Fruit fly (Drosophila melanogaster) whole organism, pupa: ENCODE results near the gene ND-51.
A peak's percentile ranks its signal among the peaks of the same experiment; 100 is the strongest.

Source experiments
- CG10348 ChIP-seq: fragments of 200-800 bp; sonication (Bioruptor generic); IDR thresholded peaks from 2 replicates; pipeline ENCODE4 v1.3.6; 2022; ENCODE audit warnings: missing biosample characterization, missing genetic modification characterization
- CG12605 ChIP-seq: fragments of 200-800 bp; sonication (Bioruptor generic); IDR thresholded peaks from 2 replicates; pipeline ENCODE4 v1.3.6; 2022; ENCODE audit warnings: missing biosample characterization, missing genetic modification characterization
- CG13204 ChIP-seq: fragments of 200-800 bp; sonication (Bioruptor generic); optimal IDR thresholded peaks from 2 replicates; lab custom pipeline; 2018; ENCODE audit warnings: missing biosample characterization, mild to moderate bottlenecking, missing genetic modification characterization, moderate library complexity
- CG14655 ChIP-seq: fragments of 200-800 bp; sonication (Bioruptor generic); optimal IDR thresholded peaks from 3 replicates; lab custom pipeline; 2017; ENCODE audit warnings: mild to moderate bottlenecking, missing biosample characterization, missing genetic modification reagents, missing genetic modification characterization
- CG15710 ChIP-seq: fragments of 200-800 bp; sonication (Bioruptor generic); optimal IDR thresholded peaks from 2 replicates; lab custom pipeline; 2018; ENCODE audit warnings: missing biosample characterization, mild to moderate bottlenecking, missing genetic modification characterization, moderate library complexity
- CG17806 ChIP-seq: fragments of 200-800 bp; sonication (Bioruptor generic); optimal IDR thresholded peaks from 2 replicates; lab custom pipeline; 2018; ENCODE audit warnings: missing biosample characterization, mild to moderate bottlenecking, missing genetic modification characterization, moderate library complexity
- CG32121 ChIP-seq: fragments of 200-800 bp; sonication (Bioruptor generic); IDR thresholded peaks from 2 replicates; pipeline ENCODE4 v1.3.6; 2022; ENCODE audit warnings: missing biosample characterization, missing genetic modification characterization
- CG34367 ChIP-seq: fragments of 200-800 bp; sonication (Bioruptor generic); optimal IDR thresholded peaks from 2 replicates; lab custom pipeline; 2018; ENCODE audit warnings: missing biosample characterization, mild to moderate bottlenecking, missing genetic modification characterization
- CG4496 ChIP-seq: fragments of 200-800 bp; sonication (Bioruptor generic); IDR thresholded peaks from 3 replicates; pipeline ENCODE4 v1.3.6; 2022; ENCODE audit warnings: missing biosample characterization, missing genetic modification characterization
- CG8159 ChIP-seq: fragments of 200-800 bp; sonication (Bioruptor generic); optimal IDR thresholded peaks from 3 replicates; lab custom pipeline; 2018; ENCODE audit warnings: missing biosample characterization, mild to moderate bottlenecking, missing genetic modification characterization, moderate library complexity
- CG8301 ChIP-seq: fragments of 200-800 bp; sonication (Bioruptor generic); optimal IDR thresholded peaks from 2 replicates; lab custom pipeline; 2018; ENCODE audit warnings: missing biosample characterization, mild to moderate bottlenecking, missing genetic modification characterization
- CG9948 ChIP-seq: fragments of 200-800 bp; sonication (Bioruptor generic); optimal IDR thresholded peaks from 2 replicates; lab custom pipeline; 2018; ENCODE audit warnings: missing biosample characterization, mild to moderate bottlenecking, missing genetic modification characterization, moderate library complexity
- D1 ChIP-seq: fragments of 200-800 bp; sonication (Bioruptor generic); optimal IDR thresholded peaks from 2 replicates; lab custom pipeline; 2018; ENCODE audit warnings: missing biosample characterization, mild to moderate bottlenecking, missing genetic modification characterization, moderate library complexity
- EcR ChIP-seq: fragments of 200-800 bp; sonication (Bioruptor generic); optimal IDR thresholded peaks from 3 replicates; lab custom pipeline; 2019; ENCODE audit warnings: missing biosample characterization, missing genetic modification characterization, mild to moderate bottlenecking, moderate library complexity, missing genetic modification reagents
- Ets98B ChIP-seq: fragments of 200-800 bp; sonication (Bioruptor generic); IDR thresholded peaks from 2 replicates; pipeline ENCODE4 v1.3.6; 2022; ENCODE audit warnings: missing biosample characterization, missing genetic modification characterization
- Pif1A ChIP-seq: fragments of 200-800 bp; sonication (Bioruptor generic); optimal IDR thresholded peaks from 3 replicates; lab custom pipeline; 2016; ENCODE audit warnings: missing biosample characterization, missing genetic modification characterization
- Pif1B ChIP-seq: fragments of 200-800 bp; sonication (Bioruptor generic); optimal IDR thresholded peaks from 3 replicates; lab custom pipeline; 2016; ENCODE audit warnings: missing biosample characterization, missing genetic modification characterization
- Snoo ChIP-seq: fragments of 200-800 bp; sonication (Bioruptor generic); optimal IDR thresholded peaks from 3 replicates; lab custom pipeline; 2017; ENCODE audit warnings: missing biosample characterization, mild to moderate bottlenecking, missing genetic modification characterization, inconsistent platforms
- fd96Ca ChIP-seq: fragments of 200-800 bp; sonication (Bioruptor generic); IDR thresholded peaks from 3 replicates; pipeline ENCODE4 v1.3.6; 2022; ENCODE audit warnings: missing biosample characterization, missing genetic modification characterization
- gl ChIP-seq: fragments of 200-800 bp; sonication (Bioruptor generic); optimal IDR thresholded peaks from 2 replicates; lab custom pipeline; 2018; ENCODE audit warnings: missing biosample characterization, mild to moderate bottlenecking, missing genetic modification characterization
- rn ChIP-seq: fragments of 200-800 bp; sonication (Bioruptor generic); IDR thresholded peaks from 2 replicates; pipeline ENCODE4 v1.3.6; 2022; ENCODE audit warnings: missing biosample characterization, missing genetic modification characterization

ND-51 gene

dm6 chr2L:6084694-6085093 is 22.1 kb upstream of the ND-51 start:
- TF ChIP-seq CG34367 (tag; lab: Kevin White, UChicago) (no peak), CG14655 (GFP tag; lab: Kevin White, UChicago) (no peak), CG12605 (GFP tag; lab: Robert Waterston, UW) (no peak), D1 (tag; lab: Kevin White, UChicago) (no peak), CG13204 (GFP tag; lab: Kevin White, UChicago) (no peak), Snoo (tag; lab: Kevin White, UChicago) (no peak), Pif1B (GFP tag; lab: Kevin White, UChicago) (no peak), CG9948 (tag; lab: Kevin White, UChicago) (no peak), CG4496 (no peak)

- TF ChIP-seq CG10348 (GFP tag; lab: Robert Waterston, UW) (no peak), D1 (tag; lab: Kevin White, UChicago) (no peak), CG15710 (tag; lab: Kevin White, UChicago) (no peak), Pif1A (GFP tag; lab: Kevin White, UChicago) (no peak), fd96Ca (GFP tag; lab: Robert Waterston, UW) (no peak), CG4496 (no peak), Ets98B (GFP tag; lab: Robert Waterston, UW) (no peak; the same call in 1 of the 2 replicates), CG32121 (no peak), gl (tag; lab: Kevin White, UChicago) (no peak), Snoo (tag; lab: Kevin White, UChicago) (no peak), rn (GFP tag; lab: Robert Waterston, UW) (no peak), CG34367 (tag; lab: Kevin White, UChicago) (no peak), CG12605 (GFP tag; lab: Robert Waterston, UW) (no peak), EcR (no peak), CG17806 (no peak)
These were observed 20.5 kb upstream of the ND-51 start for dm6 chr2L:6082936-6083627.

- TF ChIP-seq CG32121: no peak
These were observed 19.6 kb upstream of the ND-51 start, which contains the start of gene Kr-h1 for dm6 chr2L:6082157-6082645. TSS of gene Kr-h1 (plus strand) at chr2L:6082603.

DNA sequence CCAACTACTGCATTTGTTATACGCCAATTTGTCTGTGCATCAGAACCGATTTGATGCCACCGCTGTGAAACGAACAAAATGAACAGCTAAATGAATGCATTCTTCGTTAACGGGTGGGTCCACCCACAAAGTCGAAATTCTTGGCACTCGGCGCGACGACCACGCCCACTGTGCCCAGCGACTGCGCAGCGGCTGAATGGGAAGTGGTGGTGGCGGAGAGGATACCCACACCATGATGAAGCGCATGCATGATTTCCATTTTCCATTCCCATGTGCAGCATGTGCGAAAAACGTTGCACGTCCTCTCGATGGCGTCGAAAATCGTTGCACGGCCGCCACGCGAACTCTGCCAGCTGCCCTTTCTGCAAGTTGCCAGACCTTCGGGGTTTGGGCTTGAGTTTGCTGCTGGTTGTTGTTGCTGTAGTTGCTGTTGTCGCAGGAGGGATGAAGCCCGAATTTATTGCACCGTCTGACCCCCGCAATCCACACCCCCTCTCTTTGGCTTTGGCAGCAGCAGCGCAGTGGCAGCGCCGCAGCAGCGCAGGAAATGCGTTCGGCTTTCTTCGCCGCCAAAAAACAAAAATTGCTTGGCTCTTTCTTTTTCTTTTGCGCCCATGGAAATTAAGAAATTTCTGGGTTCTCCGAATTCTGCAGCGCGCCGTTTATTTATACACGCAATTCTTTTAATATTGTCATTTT is 18.7 kb upstream of the ND-51 start:
- no peak for TF ChIP-seq CG9948 (tag; lab: Kevin White, UChicago)
- no peak for TF ChIP-seq D1 (tag; lab: Kevin White, UChicago)
- no peak for TF ChIP-seq CG13204 (GFP tag; lab: Kevin White, UChicago)
- no peak for TF ChIP-seq Pif1A (GFP tag; lab: Kevin White, UChicago)
- TF ChIP-seq fd96Ca (GFP tag; lab: Robert Waterston, UW): no peak
- no peak for TF ChIP-seq CG14655 (GFP tag; lab: Kevin White, UChicago)
- TF ChIP-seq Snoo (tag; lab: Kevin White, UChicago): peak; percentile 30
- TF ChIP-seq CG8159 (tag; lab: Kevin White, UChicago): no peak
- TF ChIP-seq gl (tag; lab: Kevin White, UChicago): no peak
- TF ChIP-seq rn (GFP tag; lab: Robert Waterston, UW): no peak
- no peak for TF ChIP-seq CG34367 (tag; lab: Kevin White, UChicago)
- TF ChIP-seq CG17806: no peak
- no peak for TF ChIP-seq CG15710 (tag; lab: Kevin White, UChicago)
- TF ChIP-seq EcR: peak; percentile 60
- TF ChIP-seq Pif1B (GFP tag; lab: Kevin White, UChicago): no peak
- TF ChIP-seq Ets98B (GFP tag; lab: Robert Waterston, UW): no peak
- no peak for TF ChIP-seq CG10348 (GFP tag; lab: Robert Waterston, UW)
- TF ChIP-seq CG12605 (GFP tag; lab: Robert Waterston, UW): no peak
- no peak for TF ChIP-seq CG8301
- peak; percentile 42; the same call in 1 of the 3 replicates for TF ChIP-seq CG4496
- TF ChIP-seq CG32121: no peak

DNA sequence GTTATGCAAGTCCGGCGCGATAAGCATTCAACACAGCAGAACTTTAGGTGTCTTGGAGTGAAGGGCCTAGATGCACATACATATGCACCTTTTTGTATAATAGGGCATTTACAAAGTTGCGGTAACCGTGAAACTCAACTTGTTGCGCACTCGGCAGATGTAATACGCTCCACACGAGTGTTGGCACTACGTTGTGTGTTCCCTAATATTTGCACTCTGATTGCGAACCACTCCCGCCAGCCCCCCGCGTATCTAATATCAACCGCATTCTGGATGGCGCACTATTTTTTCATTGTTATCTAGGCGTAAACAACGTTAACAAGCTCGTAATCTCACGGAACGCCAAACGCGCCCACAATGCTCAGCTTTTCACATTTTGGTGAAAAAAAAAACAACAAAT is 17.8 kb upstream of the ND-51 start:
- TF ChIP-seq fd96Ca (GFP tag; lab: Robert Waterston, UW) (0 out of 3 replicates have a peak, but pooled peaks have one; percentile 23), rn (GFP tag; lab: Robert Waterston, UW) (no peak), CG4496 (0 out of 3 replicates have a peak, but pooled peaks have one; percentile 38), EcR (no peak)

DNA sequence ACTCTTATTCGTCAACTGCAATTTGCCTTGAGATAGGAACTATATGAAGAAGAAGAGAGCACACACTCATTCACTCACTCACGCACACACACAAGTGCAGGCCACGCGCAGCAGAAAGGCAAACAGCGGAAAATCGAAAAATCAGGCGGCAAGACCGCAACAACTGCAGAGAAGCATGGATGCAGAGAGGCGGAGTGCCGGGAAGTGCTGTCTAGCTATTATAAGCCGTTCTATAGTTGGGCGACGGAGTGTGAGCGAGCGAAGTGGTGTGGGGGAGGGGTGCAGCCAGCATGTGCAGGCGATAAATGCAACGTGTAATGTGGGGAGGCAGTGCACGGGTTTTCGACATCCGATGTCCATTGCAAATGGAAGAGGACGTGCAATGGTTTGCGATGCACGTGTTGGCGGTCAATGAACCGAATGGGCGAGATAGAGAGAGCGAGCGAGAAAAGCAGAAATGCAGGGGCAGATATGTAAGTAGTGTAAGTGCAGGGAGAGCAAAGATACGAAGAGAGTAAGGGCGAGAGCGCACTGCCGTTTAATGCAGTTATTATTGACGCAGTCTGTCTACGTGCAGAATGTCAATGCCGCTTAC is 16.3 kb upstream of the ND-51 start:
- peak; percentile 47; the same call in 1 of the 2 replicates for TF ChIP-seq Ets98B (GFP tag; lab: Robert Waterston, UW)
- no peak for TF ChIP-seq D1 (tag; lab: Kevin White, UChicago)
- peak; percentile 75 for TF ChIP-seq CG32121
- no peak for TF ChIP-seq CG14655 (GFP tag; lab: Kevin White, UChicago)
- TF ChIP-seq CG4496: peak; percentile 57
- no peak for TF ChIP-seq CG12605 (GFP tag; lab: Robert Waterston, UW)
- no peak for TF ChIP-seq Pif1B (GFP tag; lab: Kevin White, UChicago)
- TF ChIP-seq rn (GFP tag; lab: Robert Waterston, UW): no peak
- no peak for TF ChIP-seq Pif1A (GFP tag; lab: Kevin White, UChicago)
- TF ChIP-seq CG13204 (GFP tag; lab: Kevin White, UChicago): peak; percentile 72
- TF ChIP-seq CG10348 (GFP tag; lab: Robert Waterston, UW): no peak
- TF ChIP-seq EcR: peak; percentile 100
- peak; percentile 1 for TF ChIP-seq gl (tag; lab: Kevin White, UChicago)
- TF ChIP-seq CG8159 (tag; lab: Kevin White, UChicago): no peak
- TF ChIP-seq CG15710 (tag; lab: Kevin White, UChicago): no peak
- TF ChIP-seq CG34367 (tag; lab: Kevin White, UChicago): no peak
- TF ChIP-seq CG17806: no peak
- TF ChIP-seq CG8301: peak; percentile 5
- TF ChIP-seq Snoo (tag; lab: Kevin White, UChicago): peak; percentile 56
- TF ChIP-seq CG9948 (tag; lab: Kevin White, UChicago): no peak
- peak; percentile 29; the same call in 1 of the 3 replicates for TF ChIP-seq fd96Ca (GFP tag; lab: Robert Waterston, UW)
